Fruit fly (Drosophila melanogaster): ENCODE results near the gene ttk.
A peak's percentile ranks its signal among the peaks of the same experiment; 100 is the strongest.

Gene ttk

dm6 chr3R:31706142-31706894 lies 7.3 kb upstream of the ttk start:
- TF ChIP-seq CG14711 (tag; optimal IDR thresholded peaks at IDR 0.05) (no peak), ovo (GFP tag; optimal IDR thresholded peaks at IDR 0.05) (no peak), pad (GFP tag; optimal IDR thresholded peaks at IDR 0.05) (no peak)

dm6 chr3R:31706895-31707238 lies 6.8 kb upstream of the ttk start:
- TF ChIP-seq kay (GFP tag; ENCODE audit: borderline replicate concordance): no peak
- TF ChIP-seq Crg-1 (GFP tag; optimal IDR thresholded peaks at IDR 0.05): no peak
- no peak for TF ChIP-seq bab1 (GFP tag; optimal IDR thresholded peaks at IDR 0.05)

dm6 chr3R:31708240-31708639 lies 5.4 kb upstream of the ttk start, which contains the start of gene CG42693:
CG42693 (minus strand) TSS chr3R:31708340.
- TF ChIP-seq ovo (GFP tag; optimal IDR thresholded peaks at IDR 0.05): no peak
- TF ChIP-seq tj (GFP tag; optimal IDR thresholded peaks at IDR 0.05): no peak
- no peak for TF ChIP-seq CG12768 (GFP tag; optimal IDR thresholded peaks at IDR 0.05)
- no peak for TF ChIP-seq toe (GFP tag; optimal IDR thresholded peaks at IDR 0.05)
- no peak for TF ChIP-seq kay (GFP tag; ENCODE audit: borderline replicate concordance)
- no peak for TF ChIP-seq CG7101 (tag; optimal IDR thresholded peaks at IDR 0.05)

DNA sequence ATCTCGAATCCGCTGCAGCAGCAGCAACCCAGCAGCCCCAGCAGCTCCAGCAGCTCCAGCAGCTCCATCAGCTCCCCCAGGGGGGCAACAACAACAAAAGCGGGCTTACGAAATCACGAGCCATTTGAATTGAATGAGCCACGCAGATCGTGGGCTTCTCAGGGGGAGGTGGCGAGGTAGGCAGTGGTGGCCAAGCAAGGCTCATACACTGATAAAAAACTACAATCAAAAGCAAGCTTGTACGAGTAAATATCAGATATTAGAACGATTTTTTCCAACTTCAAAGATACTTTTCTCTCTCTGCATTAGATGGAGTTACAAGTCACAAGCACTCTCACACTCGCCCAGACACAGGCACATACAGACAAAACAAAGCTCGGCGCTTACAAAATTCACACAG lies 4.5 kb upstream of the ttk start:
- TF ChIP-seq Mnt (GFP tag; optimal IDR thresholded peaks at IDR 0.05) (no peak), CG5204 (GFP tag; optimal IDR thresholded peaks at IDR 0.05) (no peak), CG11617 (GFP tag; optimal IDR thresholded peaks at IDR 0.05) (no peak), CG14711 (tag; optimal IDR thresholded peaks at IDR 0.05) (no peak), cnc (optimal IDR thresholded peaks at IDR 0.05) (no peak), kay (GFP tag; ENCODE audit: borderline replicate concordance) (no peak), Clk (GFP tag; optimal IDR thresholded peaks at IDR 0.05) (no peak), Hr96 (GFP tag; optimal IDR thresholded peaks at IDR 0.05) (no peak), CG1620 (GFP tag; optimal IDR thresholded peaks at IDR 0.05) (no peak), CG7101 (tag; optimal IDR thresholded peaks at IDR 0.05) (no peak), CG33017 (tag; optimal IDR thresholded peaks at IDR 0.05) (no peak), ovo (GFP tag; optimal IDR thresholded peaks at IDR 0.05) (no peak), CG7045 (GFP tag; optimal IDR thresholded peaks at IDR 0.05) (no peak), bab1 (GFP tag; optimal IDR thresholded peaks at IDR 0.05) (no peak)

DNA sequence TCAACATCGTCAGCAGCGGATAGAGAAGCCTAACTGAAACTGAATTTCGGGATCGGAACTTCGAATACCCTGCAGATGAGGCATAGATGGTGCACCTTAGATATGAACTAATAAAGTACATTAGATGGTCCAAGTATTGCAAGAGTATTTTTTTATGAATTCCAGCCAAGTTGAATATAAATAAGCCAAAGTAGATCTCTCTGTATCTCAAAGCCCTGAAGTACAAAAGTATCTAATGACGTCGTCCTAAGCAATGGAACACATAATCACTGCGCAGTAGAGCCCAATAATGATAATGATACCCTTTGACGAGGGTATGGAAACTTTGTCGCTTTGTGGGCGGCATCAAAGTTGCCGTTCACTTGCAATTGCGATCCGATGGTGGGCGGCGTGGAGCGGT lies 3.9 kb upstream of the ttk start:
- TF ChIP-seq cic (GFP tag; optimal IDR thresholded peaks at IDR 0.05) (no peak), pad (GFP tag; optimal IDR thresholded peaks at IDR 0.05) (no peak), CG33017 (tag; optimal IDR thresholded peaks at IDR 0.05) (no peak), CG11617 (GFP tag; optimal IDR thresholded peaks at IDR 0.05) (no peak), cnc (optimal IDR thresholded peaks at IDR 0.05) (no peak), CG7101 (tag; optimal IDR thresholded peaks at IDR 0.05) (no peak), CG1620 (GFP tag; optimal IDR thresholded peaks at IDR 0.05) (no peak), tj (GFP tag; optimal IDR thresholded peaks at IDR 0.05) (no peak), Hr96 (GFP tag; optimal IDR thresholded peaks at IDR 0.05) (no peak), bab1 (GFP tag; optimal IDR thresholded peaks at IDR 0.05) (no peak), CG12768 (GFP tag; optimal IDR thresholded peaks at IDR 0.05) (no peak), Crg-1 (GFP tag; optimal IDR thresholded peaks at IDR 0.05) (no peak), ovo (GFP tag; optimal IDR thresholded peaks at IDR 0.05) (no peak), CG14711 (tag; optimal IDR thresholded peaks at IDR 0.05) (no peak), kay (GFP tag; ENCODE audit: borderline replicate concordance) (no peak)

- TF ChIP-seq Crg-1 (GFP tag; optimal IDR thresholded peaks at IDR 0.05): no peak
- TF ChIP-seq tj (GFP tag; optimal IDR thresholded peaks at IDR 0.05): peak; percentile 42
- no peak for TF ChIP-seq Mnt (GFP tag; optimal IDR thresholded peaks at IDR 0.05)
- peak; percentile 80 for TF ChIP-seq kay (GFP tag; ENCODE audit: borderline replicate concordance)
- no peak for TF ChIP-seq toe (GFP tag; optimal IDR thresholded peaks at IDR 0.05)
- no peak for TF ChIP-seq CG33017 (tag; optimal IDR thresholded peaks at IDR 0.05)
- TF ChIP-seq ovo (GFP tag; optimal IDR thresholded peaks at IDR 0.05): peak; percentile 60
- TF ChIP-seq Clk (GFP tag; optimal IDR thresholded peaks at IDR 0.05): no peak
- TF ChIP-seq pad (GFP tag; optimal IDR thresholded peaks at IDR 0.05): peak; percentile 23
- no peak for TF ChIP-seq CG12768 (GFP tag; optimal IDR thresholded peaks at IDR 0.05)
- no peak for TF ChIP-seq cnc (optimal IDR thresholded peaks at IDR 0.05)
Observed at dm6 chr3R:31711270-31712029, 2.2 kb upstream of the ttk start.

- TF ChIP-seq CG12768 (GFP tag; optimal IDR thresholded peaks at IDR 0.05) (peak; percentile 2), cic (GFP tag; optimal IDR thresholded peaks at IDR 0.05) (no peak), Crg-1 (GFP tag; optimal IDR thresholded peaks at IDR 0.05) (no peak), CG5204 (GFP tag; optimal IDR thresholded peaks at IDR 0.05) (peak; percentile 41)
Observed at dm6 chr3R:31712585-31712984, 1.1 kb upstream of the ttk start.
